Fruit fly (Drosophila melanogaster): ENCODE results near the gene rec.

dm6 chr3R:15804678-15805077, 27.8 kb downstream of the rec start:
- no peak for TF ChIP-seq CTCF (optimal IDR thresholded peaks at IDR 0.05)
- TF ChIP-seq CG8478 (optimal IDR thresholded peaks at IDR 0.05), result no peak

Data from S2 (cell line).